Fruit fly (Drosophila melanogaster): ENCODE measurements around the gene ymp.

ymp gene

dm6 chr3R:25589168-25589567, 19.8 kb downstream of the ymp start (continued):
- no peak for TF ChIP-seq Hr78 (GFP tag; optimal IDR thresholded peaks at IDR 0.05)
- TF ChIP-seq CG15696 (tag; optimal IDR thresholded peaks at IDR 0.05) = no peak
- TF ChIP-seq CG9876 (GFP tag; optimal IDR thresholded peaks at IDR 0.05) = no peak
- TF ChIP-seq Gug (GFP tag; IDR thresholded peaks at IDR 0.05) = no peak
- TF ChIP-seq CG4854 (GFP tag; optimal IDR thresholded peaks at IDR 0.05) = no peak
- no peak for TF ChIP-seq unc-4 (GFP tag; IDR thresholded peaks at IDR 0.05; ENCODE audit: partially characterized antibody)
- peak; percentile 73 for TF ChIP-seq Med (GFP tag)
- 0 out of 2 replicates have a peak, but pooled peaks have one; percentile 13 for TF ChIP-seq amos (GFP tag; IDR thresholded peaks at IDR 0.05; ENCODE audit: partially characterized antibody)
- no peak for TF ChIP-seq slp2 (GFP tag; optimal IDR thresholded peaks at IDR 0.05)
- no peak for TF ChIP-seq CG8290 (GFP tag; optimal IDR thresholded peaks at IDR 0.05)
- TF ChIP-seq CG8290 (tag; optimal IDR thresholded peaks at IDR 0.05) = peak in 1 of 2 experiments; percentile 16
- TF ChIP-seq pnt (GFP tag; optimal IDR thresholded peaks at IDR 0.05) = no peak
- no peak for TF ChIP-seq CG30020 (tag; optimal IDR thresholded peaks at IDR 0.05)
- no peak for TF ChIP-seq az2 (GFP tag; optimal IDR thresholded peaks at IDR 0.05)
- TF ChIP-seq CG17328 (GFP tag; IDR thresholded peaks at IDR 0.05) = no peak
- TF ChIP-seq Gsc (GFP tag; IDR thresholded peaks at IDR 0.05) = no peak
- TF ChIP-seq CG9609 (GFP tag; optimal IDR thresholded peaks at IDR 0.05) = no peak
- TF ChIP-seq tna (GFP tag; IDR thresholded peaks at IDR 0.05; ENCODE audit: partially characterized antibody) = no peak
- TF ChIP-seq CG10654 (GFP tag; optimal IDR thresholded peaks at IDR 0.05) = no peak
- TF ChIP-seq ewg (GFP tag; optimal IDR thresholded peaks at IDR 0.05) = peak; percentile 98
- peak; percentile 73 for TF ChIP-seq sens (GFP tag)
- no peak for TF ChIP-seq CG8765 (GFP tag; IDR thresholded peaks at IDR 0.05)
- TF ChIP-seq ash1 (GFP tag; optimal IDR thresholded peaks at IDR 0.05) = no peak
- TF ChIP-seq br (optimal IDR thresholded peaks at IDR 0.05) = no peak
- TF ChIP-seq Bdp1 (GFP tag; optimal IDR thresholded peaks at IDR 0.05) = no peak
- TF ChIP-seq Oaz (GFP tag; IDR thresholded peaks at IDR 0.05) = no peak
- no peak for TF ChIP-seq tin (GFP tag; optimal IDR thresholded peaks at IDR 0.05)
- no peak for TF ChIP-seq cwo (GFP tag; optimal IDR thresholded peaks at IDR 0.05)
- no peak for TF ChIP-seq CG18619 (GFP tag; optimal IDR thresholded peaks at IDR 0.05)
- TF ChIP-seq Xrp1 (GFP tag; IDR thresholded peaks at IDR 0.05) = no peak
- TF ChIP-seq cato (GFP tag; optimal IDR thresholded peaks at IDR 0.05; ENCODE audit: borderline replicate concordance) = no peak
- no peak for TF ChIP-seq CG3847 (GFP tag; IDR thresholded peaks at IDR 0.05)
- no peak for TF ChIP-seq Fer1 (GFP tag; optimal IDR thresholded peaks at IDR 0.05)
- TF ChIP-seq CG6813 (GFP tag; optimal IDR thresholded peaks at IDR 0.05) = no peak
- no peak for TF ChIP-seq phol (tag; optimal IDR thresholded peaks at IDR 0.05)
- TF ChIP-seq CG30403 (GFP tag; optimal IDR thresholded peaks at IDR 0.05) = no peak
- no peak for TF ChIP-seq CG4424 (GFP tag; optimal IDR thresholded peaks at IDR 0.05)
- TF ChIP-seq CG6854 (GFP tag; optimal IDR thresholded peaks at IDR 0.05) = no peak
- TF ChIP-seq Hr3 (GFP tag; optimal IDR thresholded peaks at IDR 0.05) = no peak
- TF ChIP-seq Ets65A (GFP tag) = peak; percentile 44
- no peak for TF ChIP-seq corto (GFP tag; optimal IDR thresholded peaks at IDR 0.05)
- TF ChIP-seq CG2129 (GFP tag; IDR thresholded peaks at IDR 0.05; ENCODE audit: partially characterized antibody) = no peak
- no peak for TF ChIP-seq CG12659 (GFP tag; optimal IDR thresholded peaks at IDR 0.05)
- no peak for TF ChIP-seq Bteb2 (GFP tag; optimal IDR thresholded peaks at IDR 0.05)
- no peak for TF ChIP-seq CG6254 (GFP tag; optimal IDR thresholded peaks at IDR 0.05)
- no peak for TF ChIP-seq NC2β (GFP tag; optimal IDR thresholded peaks at IDR 0.05)
- TF ChIP-seq Fer2 (tag; optimal IDR thresholded peaks at IDR 0.05) = no peak
- no peak for TF ChIP-seq Atf3 (GFP tag; optimal IDR thresholded peaks at IDR 0.05)
- TF ChIP-seq ssp (GFP tag; IDR thresholded peaks at IDR 0.05) = no peak
- TF ChIP-seq CG3065 (GFP tag; optimal IDR thresholded peaks at IDR 0.05) = no peak
- no peak for TF ChIP-seq CG18764 (GFP tag; optimal IDR thresholded peaks at IDR 0.05)
- TF ChIP-seq CG11247 (GFP tag; IDR thresholded peaks at IDR 0.05) = no peak
- no peak for TF ChIP-seq Antp (GFP tag; optimal IDR thresholded peaks at IDR 0.05)

Data from whole organism, embryonic.